Worm (Caenorhabditis elegans) whole organism, L1 larva: Measurements from ENCODE around the gene orc-4.

Source experiments
- C04F5.9 ChIP-seq: sonication (generic microtip); optimal IDR thresholded peaks from 2 replicates; lab custom pipeline; 2016; ENCODE audit warnings: missing genetic modification characterization, missing compliant biosample characterization
- C16A3.4 ChIP-seq: fragments of 150-350 bp; optimal IDR thresholded peaks from 2 replicates; lab custom pipeline; 2014; ENCODE audit warnings: missing biosample characterization, missing genetic modification characterization
- F16B12.6 ChIP-seq: fragments of 150-350 bp; optimal IDR thresholded peaks from 2 replicates; lab custom pipeline; 2014; ENCODE audit warnings: missing biosample characterization, missing genetic modification characterization
- alr-1 ChIP-seq: fragments of 200-800 bp; sonication (Bioruptor generic); optimal IDR thresholded peaks from 2 replicates; lab custom pipeline; 2018; ENCODE audit warnings: borderline replicate concordance, mild to moderate bottlenecking, missing genetic modification characterization, missing compliant biosample characterization
- aly-2 ChIP-seq: fragments of 150-350 bp; optimal IDR thresholded peaks from 2 replicates; lab custom pipeline; 2014; ENCODE audit warnings: missing biosample characterization, missing genetic modification characterization
- ama-1 ChIP-seq: fragments of 150-350 bp; optimal IDR thresholded peaks from 2 replicates; lab custom pipeline; 2014
- blmp-1 ChIP-seq: fragments of 150-350 bp; optimal IDR thresholded peaks from 2 replicates; lab custom pipeline; 2014; ENCODE audit warnings: missing biosample characterization, missing genetic modification characterization
- ceh-63 ChIP-seq: fragments of 200-800 bp; sonication (Bioruptor generic); optimal IDR thresholded peaks from 2 replicates; lab custom pipeline; 2018; ENCODE audit warnings: mild to moderate bottlenecking, missing genetic modification characterization, missing compliant biosample characterization
- ceh-8 ChIP-seq: fragments of 200-800 bp; sonication (Bioruptor generic); optimal IDR thresholded peaks from 2 replicates; lab custom pipeline; 2018; ENCODE audit warnings: mild to moderate bottlenecking, missing genetic modification characterization, moderate library complexity, missing compliant biosample characterization
- ceh-82 ChIP-seq, 3 experiments: fragments of 150-350 bp in 1 of 3; sonication (generic microtip) in 2 of 3; optimal IDR thresholded peaks; 2 replicates each; lab custom pipeline; 2014 to 2017; ENCODE audit warnings: missing biosample characterization in 3 of 3, missing genetic modification characterization in 3 of 3
- ceh-88 ChIP-seq: fragments of 200-800 bp; sonication (Bioruptor generic); IDR thresholded peaks from 2 replicates; pipeline ENCODE4 v1.3.6; 2022; ENCODE audit warnings: missing genetic modification characterization, missing compliant biosample characterization
- ces-1 ChIP-seq: fragments of 150-350 bp; optimal IDR thresholded peaks from 2 replicates; lab custom pipeline; 2014; ENCODE audit warnings: missing biosample characterization, missing genetic modification reagents, missing genetic modification characterization
- dsc-1 ChIP-seq: sonication (generic microtip); optimal IDR thresholded peaks from 2 replicates; lab custom pipeline; 2016; ENCODE audit warnings: mild to moderate bottlenecking, missing genetic modification characterization, missing compliant biosample characterization
- egl-13 ChIP-seq: sonication (generic microtip); optimal IDR thresholded peaks from 2 replicates; lab custom pipeline; 2016; ENCODE audit warnings: missing genotype, missing genetic modification reagents, missing genetic modification characterization, missing compliant biosample characterization
- egl-27 ChIP-seq, 2 experiments: fragments of 150-350 bp in 1 of 2; sonication (generic microtip); optimal IDR thresholded peaks; 3 replicates each; lab custom pipeline; 2017 to 2018; ENCODE audit warnings: missing biosample characterization in 2 of 2, missing genetic modification characterization in 2 of 2, missing genetic modification reagents in 2 of 2
- elt-2 ChIP-seq: sonication (generic microtip); optimal IDR thresholded peaks from 2 replicates; lab custom pipeline; 2016; ENCODE audit warnings: missing genetic modification characterization, mild to moderate bottlenecking, inconsistent platforms, missing compliant biosample characterization, missing genetic modification reagents
- fkh-10 ChIP-seq: sonication (generic microtip); optimal IDR thresholded peaks from 2 replicates; lab custom pipeline; 2017; ENCODE audit warnings: missing biosample characterization, missing genetic modification reagents, missing genetic modification characterization
- fkh-4 ChIP-seq: sonication (generic microtip); optimal IDR thresholded peaks from 2 replicates; lab custom pipeline; 2016; ENCODE audit warnings: missing compliant biosample characterization, missing genetic modification characterization, borderline replicate concordance
- fkh-8 ChIP-seq: sonication (generic microtip); optimal IDR thresholded peaks from 2 replicates; lab custom pipeline; 2016; ENCODE audit warnings: mild to moderate bottlenecking, missing genetic modification characterization, missing compliant biosample characterization
- hlh-17 ChIP-seq: fragments of 200-800 bp; sonication (Bioruptor generic); optimal IDR thresholded peaks from 2 replicates; lab custom pipeline; 2018; ENCODE audit warnings: missing genetic modification characterization, mild to moderate bottlenecking, missing compliant biosample characterization, moderate library complexity, borderline replicate concordance
- hlh-4 ChIP-seq: sonication (generic microtip); optimal IDR thresholded peaks from 2 replicates; lab custom pipeline; 2016; ENCODE audit warnings: mild to moderate bottlenecking, missing genetic modification characterization, missing compliant biosample characterization
- hpl-2 ChIP-seq: fragments of 150-350 bp; optimal IDR thresholded peaks from 2 replicates; lab custom pipeline; 2014; ENCODE audit warnings: missing biosample characterization, missing genetic modification reagents, missing genetic modification characterization
- irx-1 ChIP-seq: sonication (generic microtip); optimal IDR thresholded peaks from 2 replicates; lab custom pipeline; 2016; ENCODE audit warnings: missing genetic modification characterization, missing compliant biosample characterization
- jun-1 ChIP-seq: fragments of 150-350 bp; optimal IDR thresholded peaks from 2 replicates; lab custom pipeline; 2014; ENCODE audit warnings: missing biosample characterization, missing genetic modification reagents, missing genetic modification characterization
- lin-13 ChIP-seq: fragments of 150-350 bp; optimal IDR thresholded peaks from 2 replicates; lab custom pipeline; 2014; ENCODE audit warnings: missing biosample characterization, missing genetic modification reagents, missing genetic modification characterization
- lin-15B ChIP-seq: fragments of 150-350 bp; sonication (generic microtip); optimal IDR thresholded peaks from 3 replicates; lab custom pipeline; 2014; ENCODE audit warnings: missing biosample characterization, missing genetic modification characterization
- lin-35 ChIP-seq, 2 experiments: fragments of 150-350 bp; optimal IDR thresholded peaks; 2 replicates each; lab custom pipeline; 2014; ENCODE audit warnings: missing biosample characterization in 2 of 2, missing genetic modification characterization in 2 of 2, missing genetic modification reagents in 2 of 2
- lsy-2 ChIP-seq, 2 experiments: fragments of 150-350 bp; optimal IDR thresholded peaks; 2 replicates each; lab custom pipeline; 2014; ENCODE audit warnings: missing biosample characterization in 2 of 2, missing genetic modification characterization in 2 of 2
- mab-9 ChIP-seq: fragments of 200-800 bp; sonication (Bioruptor generic); IDR thresholded peaks from 2 replicates; pipeline ENCODE4 v1.3.6; 2022; ENCODE audit warnings: missing genetic modification reagents, missing genetic modification characterization, missing compliant biosample characterization
- nhr-11 ChIP-seq: fragments of 150-350 bp; optimal IDR thresholded peaks from 2 replicates; lab custom pipeline; 2014; ENCODE audit warnings: missing biosample characterization, missing genetic modification characterization
- nhr-12 ChIP-seq: sonication (generic microtip); optimal IDR thresholded peaks from 2 replicates; lab custom pipeline; 2017; ENCODE audit warnings: missing biosample characterization, missing genetic modification characterization
- nhr-19 ChIP-seq: fragments of 200-800 bp; sonication (Bioruptor generic); conservative IDR thresholded peaks from 2 replicates; pipeline ENCODE4 v1.3.6; 2022; ENCODE audit warnings: missing genetic modification characterization, missing compliant biosample characterization
- nhr-20 ChIP-seq: sonication (generic microtip); optimal IDR thresholded peaks from 2 replicates; lab custom pipeline; 2016; ENCODE audit warnings: mild to moderate bottlenecking, missing genetic modification characterization, missing compliant biosample characterization
- nhr-71 ChIP-seq: sonication (generic microtip); optimal IDR thresholded peaks from 2 replicates; lab custom pipeline; 2016; ENCODE audit warnings: mild to moderate bottlenecking, missing genetic modification characterization, moderate library complexity, missing compliant biosample characterization
- nhr-76 ChIP-seq: sonication (generic microtip); optimal IDR thresholded peaks from 2 replicates; lab custom pipeline; 2017; ENCODE audit warnings: missing biosample characterization, missing genetic modification characterization
- nhr-90 ChIP-seq: sonication (generic microtip); optimal IDR thresholded peaks from 2 replicates; lab custom pipeline; 2016; ENCODE audit warnings: mild to moderate bottlenecking, missing genetic modification characterization, missing compliant biosample characterization; ENCODE audit not compliant: poor library complexity
- pax-3 ChIP-seq: fragments of 200-800 bp; sonication (Bioruptor generic); optimal IDR thresholded peaks from 2 replicates; lab custom pipeline; 2018; ENCODE audit warnings: mild to moderate bottlenecking, missing genetic modification characterization, moderate library complexity, missing compliant biosample characterization
- rnt-1 ChIP-seq: sonication (generic microtip); optimal IDR thresholded peaks from 2 replicates; lab custom pipeline; 2016; ENCODE audit warnings: mild to moderate bottlenecking, missing genetic modification characterization, moderate library complexity, missing compliant biosample characterization
- skn-1 ChIP-seq: fragments of 150-350 bp; optimal IDR thresholded peaks from 2 replicates; lab custom pipeline; 2014; ENCODE audit warnings: missing biosample characterization, missing genetic modification characterization
- snu-23 ChIP-seq: sonication (generic microtip); optimal IDR thresholded peaks from 2 replicates; lab custom pipeline; 2016; ENCODE audit warnings: missing genetic modification characterization, missing compliant biosample characterization
- sox-4 ChIP-seq: sonication (generic microtip); optimal IDR thresholded peaks from 2 replicates; lab custom pipeline; 2016; ENCODE audit warnings: missing genetic modification characterization, missing compliant biosample characterization
- sptf-1 ChIP-seq: fragments of 150-350 bp; optimal IDR thresholded peaks from 2 replicates; lab custom pipeline; 2014; ENCODE audit warnings: missing biosample characterization, missing genetic modification characterization
- sup-37 ChIP-seq: fragments of 200-800 bp; sonication (Bioruptor generic); optimal IDR thresholded peaks from 2 replicates; lab custom pipeline; 2018; ENCODE audit warnings: mild to moderate bottlenecking, missing genetic modification characterization, missing compliant biosample characterization
- swsn-7 ChIP-seq: sonication (generic microtip); optimal IDR thresholded peaks from 2 replicates; lab custom pipeline; 2016; ENCODE audit warnings: missing genetic modification characterization, missing compliant biosample characterization
- tbx-2 ChIP-seq: sonication (generic microtip); optimal IDR thresholded peaks from 2 replicates; lab custom pipeline; 2016; ENCODE audit warnings: missing genetic modification characterization, missing compliant biosample characterization
- unc-30 ChIP-seq: sonication (generic microtip); optimal IDR thresholded peaks from 2 replicates; lab custom pipeline; 2017; ENCODE audit warnings: missing biosample characterization, missing genetic modification characterization
- unc-62 ChIP-seq: fragments of 150-350 bp; optimal IDR thresholded peaks from 2 replicates; lab custom pipeline; 2014; ENCODE audit warnings: missing biosample characterization, missing genetic modification reagents, missing genetic modification characterization
- unc-86 ChIP-seq: sonication (generic microtip); optimal IDR thresholded peaks from 2 replicates; lab custom pipeline; 2016; ENCODE audit warnings: missing genetic modification characterization, missing compliant biosample characterization
- vab-15 ChIP-seq: sonication (generic microtip); optimal IDR thresholded peaks from 2 replicates; lab custom pipeline; 2017; ENCODE audit warnings: missing genotype, mild to moderate bottlenecking, missing genetic modification characterization, missing compliant biosample characterization
- zip-4 ChIP-seq: fragments of 200-800 bp; sonication (Bioruptor generic); optimal IDR thresholded peaks from 2 replicates; lab custom pipeline; 2018; ENCODE audit warnings: mild to moderate bottlenecking, missing genetic modification characterization, moderate library complexity, missing compliant biosample characterization
- ztf-11 ChIP-seq, 2 experiments: sonication (generic microtip); optimal IDR thresholded peaks; 2 replicates each; lab custom pipeline; 2016 to 2017; ENCODE audit warnings: missing genetic modification characterization in 2 of 2, missing biosample characterization in 1 of 2, missing compliant biosample characterization in 1 of 2

Gene orc-4

DNA sequence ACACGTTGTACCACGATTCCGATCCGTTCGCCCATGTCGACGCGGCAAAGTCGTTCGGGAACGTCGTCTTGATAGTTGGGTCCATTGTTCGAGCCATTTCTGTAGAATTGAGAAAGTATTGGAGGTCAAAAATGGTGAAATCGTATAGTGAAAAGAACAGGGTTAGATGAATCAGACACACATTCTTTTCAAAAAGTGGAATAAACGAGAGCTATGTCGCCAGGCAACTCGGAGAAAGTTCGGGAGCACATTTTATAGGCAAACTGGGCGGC is 12.6 kb upstream of the orc-4 start, which contains the start of gene Y39A1A.9:
Gene Y39A1A.9, minus strand, starts transcription at position 99 of the 272 bp plus-strand sequence.
- TF ChIP-seq ces-1 (GFP tag; lab: Kevin White, UChicago) (no peak), hpl-2 (GFP tag; lab: Kevin White, UChicago) (no peak), lsy-2 (tag; optimal IDR thresholded peaks at IDR 0.05; lab: Kevin White, UChicago) (no peak), nhr-11 (tag; lab: Kevin White, UChicago) (no peak)

DNA sequence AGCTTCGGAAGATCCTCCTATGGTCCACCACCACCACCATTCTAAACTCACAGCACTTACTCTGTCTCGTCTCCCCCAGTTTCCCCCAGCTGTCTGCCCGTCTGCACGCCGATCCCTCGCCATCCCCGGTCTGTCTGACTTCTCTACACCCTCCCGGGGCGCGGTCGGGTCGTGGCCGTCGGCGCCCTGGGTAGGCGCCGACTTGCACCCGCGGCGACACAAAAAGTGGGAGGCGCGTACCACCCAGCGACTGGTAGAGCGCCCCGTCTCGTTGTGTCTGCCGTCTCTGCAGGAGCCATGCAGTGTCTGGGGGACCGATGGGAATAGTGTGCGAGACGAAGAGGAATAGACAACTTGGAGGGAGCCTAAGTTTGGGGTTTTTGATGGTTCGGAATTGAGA is 11.9 kb upstream of the orc-4 start:
- TF ChIP-seq C04F5.9 (tag; lab: Kevin White, UChicago) (peak; percentile 54), nhr-11 (tag; lab: Kevin White, UChicago) (peak; percentile 68), jun-1 (peak; percentile 87), elt-2 (tag; lab: Kevin White, UChicago) (peak; percentile 67), vab-15 (tag; lab: Kevin White, UChicago) (no peak), blmp-1 (peak; percentile 59), nhr-90 (tag; lab: Kevin White, UChicago) (peak; percentile 89), sup-37 (GFP tag; lab: Kevin White, UChicago) (peak; percentile 51), ama-1 (lab: Kevin White, UChicago) (no peak), tbx-2 (tag; lab: Kevin White, UChicago) (peak; percentile 91), irx-1 (peak; percentile 72), dsc-1 (tag; lab: Kevin White, UChicago) (peak; percentile 79), ceh-8 (GFP tag; lab: Kevin White, UChicago) (peak; percentile 98), zip-4 (peak; percentile 72), ztf-11 (tag; optimal IDR thresholded peaks at IDR 0.05; lab: Kevin White, UChicago) (peak in 1 of 2 experiments; percentile 82), snu-23 (GFP tag; lab: Kevin White, UChicago) (peak; percentile 86), mab-9 (GFP tag; lab: Robert Waterston, UW) (peak; percentile 74), swsn-7 (tag; lab: Kevin White, UChicago) (peak; percentile 92), rnt-1 (tag; lab: Kevin White, UChicago) (peak; percentile 88), egl-13 (tag; lab: Kevin White, UChicago) (peak; percentile 89), unc-30 (peak; percentile 36), ceh-88 (GFP tag; lab: Robert Waterston, UW) (peak; percentile 52; the same call in 1 of the 2 replicates), unc-86 (tag; lab: Kevin White, UChicago) (peak; percentile 91), nhr-20 (tag; lab: Kevin White, UChicago) (peak; percentile 87), F16B12.6 (tag; lab: Kevin White, UChicago) (peak; percentile 64), sox-4 (tag; lab: Kevin White, UChicago) (peak; percentile 57), hlh-17 (no peak), unc-62 (GFP tag; lab: Kevin White, UChicago) (no peak), C16A3.4 (peak; percentile 78), alr-1 (tag; lab: Kevin White, UChicago) (no peak), nhr-76 (no peak), lin-35 (GFP tag; optimal IDR thresholded peaks at IDR 0.05; lab: Kevin White, UChicago) (peak; percentile 68 to 71), egl-27 (tag; optimal IDR thresholded peaks at IDR 0.05; lab: Kevin White, UChicago) (peak; percentile 60 to 75), lin-13 (peak; percentile 87), hlh-4 (tag; lab: Kevin White, UChicago) (peak; percentile 49), aly-2 (no peak), lin-15B (tag; lab: Kevin White, UChicago) (peak; percentile 27), nhr-19 (GFP tag; lab: Robert Waterston, UW) (peak; percentile 83), fkh-4 (tag; lab: Kevin White, UChicago) (no peak), pax-3 (peak; percentile 68), fkh-10 (GFP tag; lab: Kevin White, UChicago) (peak; percentile 75), fkh-8 (tag; lab: Kevin White, UChicago) (peak; percentile 96), skn-1 (tag; lab: Kevin White, UChicago) (peak; percentile 67), nhr-12 (tag; lab: Kevin White, UChicago) (no peak), nhr-71 (tag; lab: Kevin White, UChicago) (peak; percentile 94), ceh-63 (GFP tag; lab: Kevin White, UChicago) (no peak), ceh-82 (tag; optimal IDR thresholded peaks at IDR 0.05; lab: Kevin White, UChicago) (peak; percentile 64 to 97 (median 89)), sptf-1 (tag; lab: Kevin White, UChicago) (no peak)
